Worm (Caenorhabditis elegans) whole organism, L1 larva: ENCODE results near the gene lact-6.
A peak's percentile ranks its signal among the peaks of the same experiment; 100 is the strongest.

Experiments
- C04F5.9 ChIP-seq: sonication (generic microtip); optimal IDR thresholded peaks from 2 replicates; lab custom pipeline; 2016; ENCODE audit warnings: missing genetic modification characterization, missing compliant biosample characterization
- C34B4.2 ChIP-seq: sonication (generic microtip); optimal IDR thresholded peaks from 2 replicates; lab custom pipeline; 2017; ENCODE audit warnings: mild to moderate bottlenecking, missing genetic modification characterization, missing compliant biosample characterization
- alr-1 ChIP-seq: fragments of 200-800 bp; sonication (Bioruptor generic); optimal IDR thresholded peaks from 2 replicates; lab custom pipeline; 2018; ENCODE audit warnings: borderline replicate concordance, mild to moderate bottlenecking, missing genetic modification characterization, missing compliant biosample characterization
- aly-2 ChIP-seq: fragments of 150-350 bp; optimal IDR thresholded peaks from 2 replicates; lab custom pipeline; 2014; ENCODE audit warnings: missing biosample characterization, missing genetic modification characterization
- blmp-1 ChIP-seq: fragments of 150-350 bp; optimal IDR thresholded peaks from 2 replicates; lab custom pipeline; 2014; ENCODE audit warnings: missing biosample characterization, missing genetic modification characterization
- ceh-8 ChIP-seq: fragments of 200-800 bp; sonication (Bioruptor generic); optimal IDR thresholded peaks from 2 replicates; lab custom pipeline; 2018; ENCODE audit warnings: mild to moderate bottlenecking, missing genetic modification characterization, moderate library complexity, missing compliant biosample characterization
- ceh-82 ChIP-seq, 3 experiments: fragments of 150-350 bp in 1 of 3; sonication (generic microtip) in 2 of 3; optimal IDR thresholded peaks; 2 replicates each; lab custom pipeline; 2014 to 2017; ENCODE audit warnings: missing biosample characterization in 3 of 3, missing genetic modification characterization in 3 of 3
- ceh-88 ChIP-seq: fragments of 200-800 bp; sonication (Bioruptor generic); IDR thresholded peaks from 2 replicates; pipeline ENCODE4 v1.3.6; 2022; ENCODE audit warnings: missing genetic modification characterization, missing compliant biosample characterization
- ces-1 ChIP-seq: fragments of 150-350 bp; optimal IDR thresholded peaks from 2 replicates; lab custom pipeline; 2014; ENCODE audit warnings: missing biosample characterization, missing genetic modification reagents, missing genetic modification characterization
- dpl-1 ChIP-seq, 3 experiments: fragments of 150-350 bp in 2 of 3; sonication (generic microtip) in 1 of 3; optimal IDR thresholded peaks; 2 replicates each; lab custom pipeline; 2014 to 2017; ENCODE audit warnings: missing biosample characterization in 3 of 3, missing genetic modification characterization in 3 of 3, missing genetic modification reagents in 3 of 3
- dsc-1 ChIP-seq: sonication (generic microtip); optimal IDR thresholded peaks from 2 replicates; lab custom pipeline; 2016; ENCODE audit warnings: mild to moderate bottlenecking, missing genetic modification characterization, missing compliant biosample characterization
- efl-1 ChIP-seq, 4 experiments: fragments of 150-350 bp; optimal IDR thresholded peaks in 3 of 4; peaks in 1 of 4; 1 replicate in 1 of 4; 2 replicates in 3 of 4; lab custom pipeline; 2014; ENCODE audit warnings: missing biosample characterization in 2 of 4, missing genetic modification characterization in 2 of 4, missing genetic modification reagents in 2 of 4
- egl-13 ChIP-seq: sonication (generic microtip); optimal IDR thresholded peaks from 2 replicates; lab custom pipeline; 2016; ENCODE audit warnings: missing genotype, missing genetic modification reagents, missing genetic modification characterization, missing compliant biosample characterization
- elt-3 ChIP-seq, 6 experiments: fragments of 150-350 bp in 1 of 6; sonication (generic microtip); optimal IDR thresholded peaks; 2 replicates each; lab custom pipeline; 2017 to 2018; ENCODE audit warnings: missing biosample characterization in 6 of 6, missing genetic modification characterization in 6 of 6, inconsistent platforms in 1 of 6
- fkh-10 ChIP-seq: sonication (generic microtip); optimal IDR thresholded peaks from 2 replicates; lab custom pipeline; 2017; ENCODE audit warnings: missing biosample characterization, missing genetic modification reagents, missing genetic modification characterization
- hlh-17 ChIP-seq: fragments of 200-800 bp; sonication (Bioruptor generic); optimal IDR thresholded peaks from 2 replicates; lab custom pipeline; 2018; ENCODE audit warnings: missing genetic modification characterization, mild to moderate bottlenecking, missing compliant biosample characterization, moderate library complexity, borderline replicate concordance
- hpl-2 ChIP-seq: fragments of 150-350 bp; optimal IDR thresholded peaks from 2 replicates; lab custom pipeline; 2014; ENCODE audit warnings: missing biosample characterization, missing genetic modification reagents, missing genetic modification characterization
- irx-1 ChIP-seq: sonication (generic microtip); optimal IDR thresholded peaks from 2 replicates; lab custom pipeline; 2016; ENCODE audit warnings: missing genetic modification characterization, missing compliant biosample characterization
- lin-13 ChIP-seq: fragments of 150-350 bp; optimal IDR thresholded peaks from 2 replicates; lab custom pipeline; 2014; ENCODE audit warnings: missing biosample characterization, missing genetic modification reagents, missing genetic modification characterization
- lin-35 ChIP-seq, 2 experiments: fragments of 150-350 bp; optimal IDR thresholded peaks; 2 replicates each; lab custom pipeline; 2014; ENCODE audit warnings: missing biosample characterization in 2 of 2, missing genetic modification characterization in 2 of 2, missing genetic modification reagents in 2 of 2
- lin-39 ChIP-seq: fragments of 150-350 bp; optimal IDR thresholded peaks from 2 replicates; lab custom pipeline; 2014; ENCODE audit warnings: missing biosample characterization, missing genetic modification reagents, missing genetic modification characterization
- lsy-2 ChIP-seq, 2 experiments: fragments of 150-350 bp; optimal IDR thresholded peaks; 2 replicates each; lab custom pipeline; 2014; ENCODE audit warnings: missing biosample characterization in 2 of 2, missing genetic modification characterization in 2 of 2
- mab-9 ChIP-seq: fragments of 200-800 bp; sonication (Bioruptor generic); IDR thresholded peaks from 2 replicates; pipeline ENCODE4 v1.3.6; 2022; ENCODE audit warnings: missing genetic modification reagents, missing genetic modification characterization, missing compliant biosample characterization
- mdl-1 ChIP-seq, 2 experiments: fragments of 150-350 bp; optimal IDR thresholded peaks; 2 replicates each; lab custom pipeline; 2014 to 2017; ENCODE audit warnings: missing biosample characterization in 2 of 2, missing genetic modification characterization in 2 of 2, inconsistent platforms in 1 of 2
- mef-2 ChIP-seq: fragments of 150-350 bp; optimal IDR thresholded peaks from 2 replicates; lab custom pipeline; 2014; ENCODE audit warnings: missing biosample characterization, missing genetic modification characterization
- mep-1 ChIP-seq: fragments of 150-350 bp; optimal IDR thresholded peaks from 2 replicates; lab custom pipeline; 2014; ENCODE audit warnings: missing biosample characterization, missing genetic modification characterization
- nhr-11 ChIP-seq: fragments of 150-350 bp; optimal IDR thresholded peaks from 2 replicates; lab custom pipeline; 2014; ENCODE audit warnings: missing biosample characterization, missing genetic modification characterization
- nhr-12 ChIP-seq: sonication (generic microtip); optimal IDR thresholded peaks from 2 replicates; lab custom pipeline; 2017; ENCODE audit warnings: missing biosample characterization, missing genetic modification characterization
- nhr-19 ChIP-seq: fragments of 200-800 bp; sonication (Bioruptor generic); conservative IDR thresholded peaks from 2 replicates; pipeline ENCODE4 v1.3.6; 2022; ENCODE audit warnings: missing genetic modification characterization, missing compliant biosample characterization
- nhr-20 ChIP-seq: sonication (generic microtip); optimal IDR thresholded peaks from 2 replicates; lab custom pipeline; 2016; ENCODE audit warnings: mild to moderate bottlenecking, missing genetic modification characterization, missing compliant biosample characterization
- nhr-237 ChIP-seq: fragments of 150-350 bp; optimal IDR thresholded peaks from 2 replicates; lab custom pipeline; 2014; ENCODE audit warnings: missing biosample characterization, missing genetic modification characterization
- nhr-71 ChIP-seq: sonication (generic microtip); optimal IDR thresholded peaks from 2 replicates; lab custom pipeline; 2016; ENCODE audit warnings: mild to moderate bottlenecking, missing genetic modification characterization, moderate library complexity, missing compliant biosample characterization
- nhr-77 ChIP-seq: fragments of 150-350 bp; optimal IDR thresholded peaks from 2 replicates; lab custom pipeline; 2014; ENCODE audit warnings: missing biosample characterization, missing genetic modification characterization
- nhr-84 ChIP-seq: sonication (generic microtip); optimal IDR thresholded peaks from 2 replicates; lab custom pipeline; 2017; ENCODE audit warnings: missing biosample characterization, missing genetic modification characterization
- nhr-85 ChIP-seq: sonication (generic microtip); peaks from one replicate; lab custom pipeline; 2016; ENCODE audit warnings: missing genetic modification characterization, inconsistent platforms, missing compliant biosample characterization
- nhr-90 ChIP-seq: sonication (generic microtip); optimal IDR thresholded peaks from 2 replicates; lab custom pipeline; 2016; ENCODE audit warnings: mild to moderate bottlenecking, missing genetic modification characterization, missing compliant biosample characterization; ENCODE audit not compliant: poor library complexity
- pag-3 ChIP-seq: sonication (generic microtip); optimal IDR thresholded peaks from 2 replicates; lab custom pipeline; 2017; ENCODE audit warnings: missing genetic modification characterization, mild to moderate bottlenecking, missing compliant biosample characterization, antibody characterized with exemption, borderline replicate concordance; ENCODE audit not compliant: insufficient read depth
- pax-3 ChIP-seq: fragments of 200-800 bp; sonication (Bioruptor generic); optimal IDR thresholded peaks from 2 replicates; lab custom pipeline; 2018; ENCODE audit warnings: mild to moderate bottlenecking, missing genetic modification characterization, moderate library complexity, missing compliant biosample characterization
- snpc-4 ChIP-seq: fragments of 150-350 bp; optimal IDR thresholded peaks from 2 replicates; lab custom pipeline; 2014; ENCODE audit warnings: missing biosample characterization, missing genetic modification characterization
- sup-37 ChIP-seq: fragments of 200-800 bp; sonication (Bioruptor generic); optimal IDR thresholded peaks from 2 replicates; lab custom pipeline; 2018; ENCODE audit warnings: mild to moderate bottlenecking, missing genetic modification characterization, missing compliant biosample characterization
- swsn-7 ChIP-seq: sonication (generic microtip); optimal IDR thresholded peaks from 2 replicates; lab custom pipeline; 2016; ENCODE audit warnings: missing genetic modification characterization, missing compliant biosample characterization
- tlp-1 ChIP-seq: fragments of 150-350 bp; optimal IDR thresholded peaks from 2 replicates; lab custom pipeline; 2014; ENCODE audit warnings: missing biosample characterization, missing genetic modification characterization
- unc-130 ChIP-seq: fragments of 150-350 bp; optimal IDR thresholded peaks from 2 replicates; lab custom pipeline; 2017; ENCODE audit warnings: missing biosample characterization, missing genetic modification characterization, inconsistent platforms
- unc-62 ChIP-seq: fragments of 150-350 bp; optimal IDR thresholded peaks from 2 replicates; lab custom pipeline; 2014; ENCODE audit warnings: missing biosample characterization, missing genetic modification reagents, missing genetic modification characterization
- unc-86 ChIP-seq: sonication (generic microtip); optimal IDR thresholded peaks from 2 replicates; lab custom pipeline; 2016; ENCODE audit warnings: missing genetic modification characterization, missing compliant biosample characterization
- vab-15 ChIP-seq: sonication (generic microtip); optimal IDR thresholded peaks from 2 replicates; lab custom pipeline; 2017; ENCODE audit warnings: missing genotype, mild to moderate bottlenecking, missing genetic modification characterization, missing compliant biosample characterization
- zip-4 ChIP-seq: fragments of 200-800 bp; sonication (Bioruptor generic); optimal IDR thresholded peaks from 2 replicates; lab custom pipeline; 2018; ENCODE audit warnings: mild to moderate bottlenecking, missing genetic modification characterization, moderate library complexity, missing compliant biosample characterization
- ztf-11 ChIP-seq, 2 experiments: sonication (generic microtip); optimal IDR thresholded peaks; 2 replicates each; lab custom pipeline; 2016 to 2017; ENCODE audit warnings: missing genetic modification characterization in 2 of 2, missing biosample characterization in 1 of 2, missing compliant biosample characterization in 1 of 2
- ztf-4 ChIP-seq: fragments of 150-350 bp; optimal IDR thresholded peaks from 2 replicates; lab custom pipeline; 2014; ENCODE audit warnings: missing biosample characterization, missing genetic modification characterization

The lact-6 gene

DNA sequence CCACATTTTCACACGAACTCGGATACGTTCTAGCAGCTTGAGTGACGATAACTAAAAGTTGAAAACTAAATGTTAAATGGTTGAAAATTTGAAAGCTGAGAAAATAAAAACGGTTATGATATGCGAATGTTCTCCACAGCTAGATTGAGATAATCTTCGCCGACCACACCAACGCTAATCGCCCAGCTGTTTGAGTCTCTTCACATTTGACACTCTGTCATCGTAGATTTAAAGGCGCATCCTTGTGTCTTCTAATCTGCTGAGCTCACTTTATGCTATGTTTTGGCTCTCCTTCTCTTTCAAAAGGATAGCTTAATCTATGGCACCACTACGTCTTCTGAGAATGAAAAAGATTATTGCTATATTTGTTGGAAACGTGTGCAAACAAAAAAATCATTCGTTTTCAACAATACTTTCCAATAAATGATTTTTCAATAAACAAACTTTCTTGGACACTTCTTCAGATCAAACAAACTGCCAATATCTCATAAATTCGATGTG is 32.0 kb upstream of the lact-6 start, which contains the start of gene F11E6.10 (continued):
- TF ChIP-seq dsc-1 (tag; lab: Kevin White, UChicago), result peak; percentile 79
- peak; percentile 64 for TF ChIP-seq pax-3 (tag; lab: Kevin White, UChicago)

DNA sequence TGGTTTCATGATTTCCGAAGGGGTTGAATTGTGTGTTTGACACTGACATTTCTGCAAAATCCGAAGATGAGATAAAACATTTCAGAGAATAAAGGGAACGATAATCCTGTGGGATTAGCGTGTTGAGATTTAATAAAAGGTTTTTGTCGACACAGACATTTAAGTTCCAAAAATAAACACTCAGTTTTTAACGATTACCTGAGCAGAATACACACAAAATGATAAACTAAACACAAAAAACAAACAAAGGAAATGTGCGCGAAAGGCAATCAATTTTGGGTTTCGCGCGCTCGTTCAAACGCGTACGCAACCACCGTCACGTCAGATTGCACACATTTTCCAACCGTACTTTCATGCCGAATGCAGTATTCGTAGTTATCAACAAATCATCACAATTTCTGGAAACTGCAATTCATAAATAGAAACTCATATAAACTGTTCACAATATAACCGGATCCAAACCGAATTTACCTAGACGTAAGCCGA is 30.1 kb upstream of the lact-6 start, which contains the start of gene rif-1.1:
Gene rif-1.1, minus strand, starts transcription at position 51 of the 486 bp plus-strand sequence.
- TF ChIP-seq swsn-7 (tag; lab: Kevin White, UChicago) (peak; percentile 48), nhr-12 (tag; lab: Kevin White, UChicago) (no peak), hlh-17 (no peak), nhr-77 (tag; lab: Kevin White, UChicago) (peak; percentile 41), lin-39 (tag; lab: Kevin White, UChicago) (no peak), mep-1 (tag; lab: Kevin White, UChicago) (no peak), unc-130 (tag; lab: Kevin White, UChicago) (peak; percentile 4), ztf-11 (tag; optimal IDR thresholded peaks at IDR 0.05; lab: Kevin White, UChicago) (no peak), nhr-20 (tag; lab: Kevin White, UChicago) (peak; percentile 44), mab-9 (no peak), nhr-90 (tag; lab: Kevin White, UChicago) (peak; percentile 30), ceh-88 (GFP tag; lab: Robert Waterston, UW) (no peak), irx-1 (no peak), mef-2 (tag; lab: Kevin White, UChicago) (no peak), lsy-2 (tag; optimal IDR thresholded peaks at IDR 0.05; lab: Kevin White, UChicago) (peak; percentile 57 to 95), sup-37 (GFP tag; lab: Kevin White, UChicago) (no peak), ztf-4 (tag; lab: Kevin White, UChicago) (no peak), lin-13 (GFP tag; lab: Kevin White, UChicago) (no peak), C34B4.2 (tag; lab: Kevin White, UChicago) (no peak), unc-86 (tag; lab: Kevin White, UChicago) (no peak), nhr-71 (no peak), nhr-11 (tag; lab: Kevin White, UChicago) (no peak), efl-1 (optimal IDR thresholded peaks at IDR 0.05; lab: Kevin White, UChicago) (peak; percentile 93 to 94), efl-1 (GFP tag; optimal IDR thresholded peaks at IDR 0.05 in 1 of 2; lab: Kevin White, UChicago) (peak; percentile 93 to 99), aly-2 (no peak), nhr-84 (no peak), alr-1 (tag; lab: Kevin White, UChicago) (no peak), snpc-4 (no peak), pag-3 (no peak), nhr-237 (tag; lab: Kevin White, UChicago) (no peak), nhr-19 (GFP tag; lab: Robert Waterston, UW) (no peak), C04F5.9 (no peak), fkh-10 (GFP tag; lab: Kevin White, UChicago) (no peak), dpl-1 (GFP tag; optimal IDR thresholded peaks at IDR 0.05; lab: Kevin White, UChicago) (peak; percentile 91 to 94 (median 92)), ces-1 (GFP tag; lab: Kevin White, UChicago) (no peak), egl-13 (tag; lab: Kevin White, UChicago) (no peak), pax-3 (tag; lab: Kevin White, UChicago) (no peak), unc-62 (GFP tag; lab: Kevin White, UChicago) (no peak), elt-3 (tag; optimal IDR thresholded peaks at IDR 0.05; lab: Kevin White, UChicago) (no peak), lin-35 (GFP tag; optimal IDR thresholded peaks at IDR 0.05; lab: Kevin White, UChicago) (peak; percentile 91 to 97), tlp-1 (no peak), nhr-85 (tag; lab: Kevin White, UChicago) (peak; percentile 5), hpl-2 (GFP tag; lab: Kevin White, UChicago) (peak; percentile 6), ceh-8 (GFP tag; lab: Kevin White, UChicago) (no peak), mdl-1 (tag; optimal IDR thresholded peaks at IDR 0.05; lab: Kevin White, UChicago) (no peak), blmp-1 (tag; lab: Kevin White, UChicago) (peak; percentile 42), vab-15 (tag; lab: Kevin White, UChicago) (no peak), ceh-82 (tag; optimal IDR thresholded peaks at IDR 0.05; lab: Kevin White, UChicago) (peak in 1 of 3 experiments; percentile 57), zip-4 (GFP tag; lab: Kevin White, UChicago) (no peak)
